Worm (Caenorhabditis elegans): ENCODE results near the gene R13A1.5.

The R13A1.5 gene

DNA sequence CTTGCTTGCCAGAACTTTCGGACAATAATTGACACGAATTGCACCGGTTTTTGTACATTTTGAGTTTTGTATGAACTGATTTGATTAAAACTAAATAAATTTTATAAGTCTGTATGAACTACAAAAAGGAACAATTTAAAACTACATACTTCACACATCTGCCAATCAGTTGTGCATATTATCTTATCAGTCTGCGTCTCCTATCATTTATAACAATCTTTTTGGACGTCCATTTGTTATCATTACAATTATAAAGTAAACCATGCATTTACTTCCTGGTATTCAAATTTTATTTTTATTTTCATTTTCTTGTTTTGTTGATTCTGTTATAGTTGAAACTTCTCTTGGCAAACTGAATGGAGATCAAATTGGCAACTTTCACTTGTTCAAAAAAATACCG is 11.3 kb downstream of the R13A1.5 start, which contains the start of gene cest-10:
Gene cest-10, plus strand, starts transcription at position 254 of the 400 bp plus-strand sequence.
- TF ChIP-seq ZK546.5 (tag; optimal IDR thresholded peaks at IDR 0.05) (no peak), nhr-21 (tag; optimal IDR thresholded peaks at IDR 0.05) (no peak), mbf-1 (tag; optimal IDR thresholded peaks at IDR 0.05) (no peak), nhr-6 (tag; optimal IDR thresholded peaks at IDR 0.05) (no peak), ceh-82 (tag; optimal IDR thresholded peaks at IDR 0.05) (no peak), fos-1 (tag; optimal IDR thresholded peaks at IDR 0.05) (peak; percentile 65), unc-39 (tag; optimal IDR thresholded peaks at IDR 0.05) (no peak), ceh-16 (tag; optimal IDR thresholded peaks at IDR 0.05) (no peak), crh-2 (tag; optimal IDR thresholded peaks at IDR 0.05) (no peak), alr-1 (tag; optimal IDR thresholded peaks at IDR 0.05) (no peak), mab-5 (tag; optimal IDR thresholded peaks at IDR 0.05) (no peak), blmp-1 (tag; optimal IDR thresholded peaks at IDR 0.05; ENCODE audit: insufficient read depth) (peak; percentile 9), nhr-77 (tag; optimal IDR thresholded peaks at IDR 0.05) (no peak), sma-9 (GFP tag; optimal IDR thresholded peaks at IDR 0.05) (peak; percentile 29), sma-9 (tag; optimal IDR thresholded peaks at IDR 0.05) (no peak), dmd-4 (tag; optimal IDR thresholded peaks at IDR 0.05) (no peak), F13H6.1 (tag; optimal IDR thresholded peaks at IDR 0.05) (no peak), ztf-1 (GFP tag; conservative IDR thresholded peaks at IDR 0.05) (no peak), nhr-25 (tag; optimal IDR thresholded peaks at IDR 0.05) (peak; percentile 40), aly-2 (tag; optimal IDR thresholded peaks at IDR 0.05) (no peak), nhr-10 (tag; optimal IDR thresholded peaks at IDR 0.05) (no peak)

DNA sequence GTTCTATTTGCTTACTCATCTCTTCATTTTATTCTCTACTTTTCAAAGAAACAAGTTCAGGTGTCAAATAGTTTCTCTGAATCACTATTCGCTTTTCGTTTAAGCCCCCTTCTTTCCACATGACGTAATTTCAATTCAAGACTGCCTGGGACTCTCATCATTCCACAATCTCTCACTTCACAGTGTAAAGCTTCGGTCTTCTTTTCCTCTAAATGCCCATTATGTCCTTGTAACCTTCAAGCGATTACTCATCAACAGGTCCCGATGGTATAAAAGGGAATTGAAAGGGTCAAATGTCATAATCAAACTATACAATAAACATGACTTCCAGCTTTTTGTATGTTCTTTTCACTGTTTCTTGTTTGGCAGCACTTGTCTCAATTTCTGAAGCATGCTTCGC is 12.7 kb downstream of the R13A1.5 start, which contains the start of gene C42D4.3:
Gene C42D4.3, plus strand, starts transcription at position 298 of the 400 bp plus-strand sequence.
- TF ChIP-seq mdl-1 (tag; optimal IDR thresholded peaks at IDR 0.05) (no peak), nhr-23 (tag; optimal IDR thresholded peaks at IDR 0.05) (no peak), sem-4 (tag; optimal IDR thresholded peaks at IDR 0.05) (no peak), F13H6.1 (tag; optimal IDR thresholded peaks at IDR 0.05) (no peak), ztf-1 (GFP tag; conservative IDR thresholded peaks at IDR 0.05) (no peak), nhr-25 (tag; optimal IDR thresholded peaks at IDR 0.05) (peak; percentile 86), fos-1 (tag; optimal IDR thresholded peaks at IDR 0.05) (peak; percentile 52), elt-3 (tag; optimal IDR thresholded peaks at IDR 0.05) (no peak)

DNA sequence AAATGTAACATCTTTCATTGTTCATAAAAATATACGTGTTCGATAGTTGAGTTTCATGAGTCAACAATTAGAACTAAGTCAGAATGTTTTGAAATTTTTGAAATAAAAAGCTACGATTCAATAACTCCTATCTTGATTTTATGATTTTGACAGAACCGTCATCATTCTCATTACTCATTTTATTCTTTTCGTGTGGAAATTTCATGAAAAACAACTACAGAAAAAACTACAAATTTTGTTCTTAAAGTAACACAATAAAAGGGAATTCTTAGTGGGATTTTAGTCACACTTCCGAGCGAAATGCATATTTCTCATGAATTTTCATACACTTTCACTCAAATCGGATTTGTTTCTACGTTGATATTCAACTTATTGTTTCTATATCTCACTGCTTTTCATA is 14.8 kb downstream of the R13A1.5 start, which contains the start of gene str-44:
Gene str-44, plus strand, starts transcription at position 301 of the 400 bp plus-strand sequence.
- TF ChIP-seq nhr-237 (tag; optimal IDR thresholded peaks at IDR 0.05) (no peak), peb-1 (tag; optimal IDR thresholded peaks at IDR 0.05) (no peak), nhr-21 (tag; optimal IDR thresholded peaks at IDR 0.05) (no peak), skn-1 (tag; optimal IDR thresholded peaks at IDR 0.05) (no peak), mdl-1 (tag; optimal IDR thresholded peaks at IDR 0.05) (no peak)

DNA sequence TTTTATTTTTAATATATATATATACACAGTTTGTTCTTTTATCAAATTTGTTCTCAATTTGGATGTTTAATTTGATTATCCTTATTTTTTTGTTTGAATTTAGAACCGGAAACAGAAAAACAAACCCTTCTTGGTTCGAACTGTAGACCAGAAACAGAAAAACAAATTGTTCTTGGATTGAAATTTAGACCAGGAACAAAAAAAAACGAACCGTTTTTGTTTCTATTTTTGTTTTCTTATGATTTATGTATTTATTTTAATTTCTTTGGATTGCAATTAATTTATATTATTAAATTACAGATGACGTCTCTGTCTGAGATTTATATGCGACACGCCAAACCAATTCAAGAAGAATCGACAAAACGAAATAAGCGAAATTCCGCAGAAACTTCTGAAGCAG is 16.3 kb downstream of the R13A1.5 start, which contains the start of gene C42D4.19:
Gene C42D4.19, plus strand, starts transcription at position 301 of the 400 bp plus-strand sequence.
- TF ChIP-seq nhr-23 (tag; optimal IDR thresholded peaks at IDR 0.05) (no peak), nhr-77 (tag; optimal IDR thresholded peaks at IDR 0.05) (no peak), lin-13 (GFP tag; optimal IDR thresholded peaks at IDR 0.05) (no peak), nhr-10 (tag; optimal IDR thresholded peaks at IDR 0.05) (no peak), ZK546.5 (tag; optimal IDR thresholded peaks at IDR 0.05) (no peak), nhr-11 (tag; optimal IDR thresholded peaks at IDR 0.05) (no peak), ztf-1 (GFP tag; conservative IDR thresholded peaks at IDR 0.05) (no peak), elt-3 (tag; optimal IDR thresholded peaks at IDR 0.05) (no peak), blmp-1 (tag; optimal IDR thresholded peaks at IDR 0.05; ENCODE audit: insufficient read depth) (no peak), gmeb-1 (tag; optimal IDR thresholded peaks at IDR 0.05) (no peak), lin-11 (tag; optimal IDR thresholded peaks at IDR 0.05) (no peak), ama-1 (optimal IDR thresholded peaks at IDR 0.05) (no peak), nhr-21 (tag; optimal IDR thresholded peaks at IDR 0.05) (no peak), lin-39 (tag; optimal IDR thresholded peaks at IDR 0.05) (no peak), unc-55 (GFP tag; optimal IDR thresholded peaks at IDR 0.05) (no peak), peb-1 (tag; optimal IDR thresholded peaks at IDR 0.05) (no peak), egl-27 (tag; optimal IDR thresholded peaks at IDR 0.05) (no peak)

DNA sequence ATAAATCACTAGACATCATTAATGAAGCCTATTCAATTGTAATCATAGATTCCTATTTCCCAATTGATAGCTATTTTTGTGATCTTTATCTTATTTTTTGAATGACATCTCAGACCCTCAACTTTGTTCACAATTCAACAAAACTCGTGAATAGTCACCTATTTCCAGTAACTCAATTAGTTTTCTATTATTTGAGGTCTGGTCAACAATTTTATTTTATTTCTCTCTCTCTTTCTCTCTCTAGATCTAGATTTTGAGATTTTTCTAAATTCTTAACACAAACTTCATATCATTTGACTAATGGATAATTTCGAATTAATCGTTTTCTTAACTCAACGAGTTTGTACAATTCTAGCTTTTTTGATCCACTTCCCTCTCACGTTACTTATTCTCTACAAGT is 18.2 kb downstream of the R13A1.5 start, which contains the start of gene str-1:
Gene str-1, plus strand, starts transcription at position 301 of the 400 bp plus-strand sequence.
- TF ChIP-seq sma-3 (GFP tag; optimal IDR thresholded peaks at IDR 0.05): no peak
- no peak for TF ChIP-seq ztf-4 (tag; optimal IDR thresholded peaks at IDR 0.05)
- no peak for TF ChIP-seq lin-11 (tag; optimal IDR thresholded peaks at IDR 0.05)
- no peak for TF ChIP-seq fos-1 (tag; optimal IDR thresholded peaks at IDR 0.05)
- no peak for TF ChIP-seq nhr-129 (tag; optimal IDR thresholded peaks at IDR 0.05)
- TF ChIP-seq egl-27 (tag; optimal IDR thresholded peaks at IDR 0.05): no peak
- TF ChIP-seq lin-39 (tag; optimal IDR thresholded peaks at IDR 0.05): no peak
- TF ChIP-seq gmeb-1 (tag; optimal IDR thresholded peaks at IDR 0.05): no peak
- no peak for TF ChIP-seq nhr-6 (tag; optimal IDR thresholded peaks at IDR 0.05)
- TF ChIP-seq elt-3 (tag; optimal IDR thresholded peaks at IDR 0.05): no peak

Measured in whole organism, L2 larva.